Worm (Caenorhabditis elegans): ENCODE measurements around the gene F49C12.11.

ce11 chrIV:9343102-9343599, 24.0 kb downstream of the F49C12.11 start, which contains the start of gene pigc-1:
- TF ChIP-seq ztf-29 (GFP tag; IDR thresholded peaks at IDR 0.05) (no peak), klf-2 (GFP tag; conservative IDR thresholded peaks at IDR 0.05) (no peak), med-1 (GFP tag; optimal IDR thresholded peaks at IDR 0.05; ENCODE audit: insufficient read depth) (no peak), tab-1 (GFP tag; IDR thresholded peaks at IDR 0.05) (no peak), flt-1 (GFP tag; IDR thresholded peaks at IDR 0.05) (no peak)
